Fruit fly (Drosophila melanogaster): Measurements from ENCODE around the gene CG11537.

CG11537 gene

dm6 chr3L:3122688-3123316 is 20.5 kb downstream of the CG11537 start (continued):
- TF ChIP-seq Max (GFP tag; optimal IDR thresholded peaks at IDR 0.05) (no peak), Ptx1 (GFP tag; IDR thresholded peaks at IDR 0.05) (peak; percentile 23; the same call in 1 of the 2 replicates), dysf (GFP tag; IDR thresholded peaks at IDR 0.05) (0 out of 3 replicates have a peak, but pooled peaks have one; percentile 26), lbe (GFP tag; optimal IDR thresholded peaks at IDR 0.05) (no peak), C15 (GFP tag; IDR thresholded peaks at IDR 0.05) (no peak), Med (GFP tag) (peak; percentile 74), Hr78 (GFP tag; optimal IDR thresholded peaks at IDR 0.05) (peak in 1 of 2 experiments; percentile 94), mirr (GFP tag; optimal IDR thresholded peaks at IDR 0.05) (peak; percentile 6), CG31365 (tag; optimal IDR thresholded peaks at IDR 0.05) (no peak), hkb (optimal IDR thresholded peaks at IDR 0.05) (no peak), hkb (GFP tag; IDR thresholded peaks at IDR 0.05) (0 out of 2 replicates have a peak, but pooled peaks have one; percentile 18), ci (GFP tag; IDR thresholded peaks at IDR 0.05) (0 out of 3 replicates have a peak, but pooled peaks have one; percentile 28), pan (optimal IDR thresholded peaks at IDR 0.05) (no peak), pan (GFP tag; optimal IDR thresholded peaks at IDR 0.05 in 1 of 2, IDR thresholded peaks at IDR 0.05 in 1 of 2) (peak in 1 of 2 experiments; percentile 13), ftz-f1 (GFP tag; optimal IDR thresholded peaks at IDR 0.05) (peak; percentile 79), gem (tag; optimal IDR thresholded peaks at IDR 0.05) (peak; percentile 54), CG6254 (GFP tag; optimal IDR thresholded peaks at IDR 0.05) (peak; percentile 6), CG2199 (GFP tag; IDR thresholded peaks at IDR 0.05) (0 out of 3 replicates have a peak, but pooled peaks have one; percentile 26), PHDP (tag; optimal IDR thresholded peaks at IDR 0.05) (no peak), crol (GFP tag; IDR thresholded peaks at IDR 0.05) (peak; percentile 94), CG7372 (GFP tag; IDR thresholded peaks at IDR 0.05) (peak; percentile 52), MTF-1 (GFP tag; optimal IDR thresholded peaks at IDR 0.05; ENCODE audit: borderline replicate concordance) (peak; percentile 11), ara (GFP tag; IDR thresholded peaks at IDR 0.05) (0 out of 2 replicates have a peak, but pooled peaks have one; percentile 8), sisA (GFP tag; IDR thresholded peaks at IDR 0.05) (0 out of 2 replicates have a peak, but pooled peaks have one; percentile 4), sug (tag; optimal IDR thresholded peaks at IDR 0.05) (peak; percentile 73), Hsf (GFP tag; optimal IDR thresholded peaks at IDR 0.05) (no peak), sens (GFP tag) (peak; percentile 53), bsh (GFP tag; optimal IDR thresholded peaks at IDR 0.05) (no peak), gce (GFP tag; IDR thresholded peaks at IDR 0.05) (no peak), Pdp1 (GFP tag; optimal IDR thresholded peaks at IDR 0.05) (peak in 1 of 2 experiments; percentile 83), CG18599 (GFP tag; optimal IDR thresholded peaks at IDR 0.05) (peak; percentile 18), eyg (GFP tag; optimal IDR thresholded peaks at IDR 0.05) (no peak), z (GFP tag; IDR thresholded peaks at IDR 0.05) (0 out of 3 replicates have a peak, but pooled peaks have one; percentile 12)

dm6 chr3L:3121769-3122432 is 21.4 kb downstream of the CG11537 start:
- TF ChIP-seq CG15696 (tag; optimal IDR thresholded peaks at IDR 0.05): peak; percentile 1
- 0 out of 3 replicates have a peak, but pooled peaks have one; percentile 35 for TF ChIP-seq CG7963 (GFP tag; IDR thresholded peaks at IDR 0.05; ENCODE audit: partially characterized antibody)
- TF ChIP-seq CG6791 (GFP tag; IDR thresholded peaks at IDR 0.05; ENCODE audit: partially characterized antibody): peak; percentile 71
- peak; percentile 10; the same call in 1 of the 2 replicates for TF ChIP-seq inv (GFP tag; IDR thresholded peaks at IDR 0.05; ENCODE audit: partially characterized antibody)
- TF ChIP-seq CG16813 (GFP tag; IDR thresholded peaks at IDR 0.05; ENCODE audit: partially characterized antibody): peak; percentile 50; the same call in 2 of the 3 replicates
- 0 out of 2 replicates have a peak, but pooled peaks have one; percentile 63 for TF ChIP-seq tna (GFP tag; IDR thresholded peaks at IDR 0.05; ENCODE audit: partially characterized antibody)
- TF ChIP-seq Opbp (GFP tag; IDR thresholded peaks at IDR 0.05; ENCODE audit: partially characterized antibody): peak; percentile 58; the same call in 2 of the 3 replicates
- peak; percentile 72 for TF ChIP-seq Bgb (GFP tag; IDR thresholded peaks at IDR 0.05; ENCODE audit: partially characterized antibody)
- no peak for TF ChIP-seq Sin3A (optimal IDR thresholded peaks at IDR 0.05)
- no peak for TF ChIP-seq CG8944 (GFP tag; optimal IDR thresholded peaks at IDR 0.05)
- TF ChIP-seq amos (GFP tag; IDR thresholded peaks at IDR 0.05; ENCODE audit: partially characterized antibody): peak; percentile 66; the same call in 1 of the 2 replicates
- peak; percentile 34 for TF ChIP-seq exex (tag; optimal IDR thresholded peaks at IDR 0.05)
- TF ChIP-seq Pdp1 (GFP tag; optimal IDR thresholded peaks at IDR 0.05): peak in 1 of 2 experiments; percentile 41
- TF ChIP-seq Dll (GFP tag; IDR thresholded peaks at IDR 0.05; ENCODE audit: partially characterized antibody): 0 out of 4 replicates have a peak, but pooled peaks have one; percentile 32
- no peak for TF ChIP-seq Ssrp (tag; optimal IDR thresholded peaks at IDR 0.05)
- peak; percentile 43 for TF ChIP-seq sens (GFP tag)

All from whole organism, embryonic.